Worm (Caenorhabditis elegans) whole organism, young adult: ENCODE measurements around the gene ttr-30.
"Not testable (repeated sequence)": the region's sequence is repeated elsewhere in the genome, so short reads cannot be mapped to it uniquely, and the experiment has no call there.

ENCODE experiments used
- B0035.1 ChIP-seq: sonication (generic microtip); optimal IDR thresholded peaks from 2 replicates; lab custom pipeline; 2016; ENCODE audit warnings: missing genetic modification characterization, mild to moderate bottlenecking, missing compliant biosample characterization, missing genotype, missing genetic modification reagents
- C06A6.2 ChIP-seq: fragments of 200-800 bp; sonication (Bioruptor generic); conservative IDR thresholded peaks from 2 replicates; pipeline ENCODE4 v1.3.6; 2022; ENCODE audit warnings: missing genetic modification characterization, missing compliant biosample characterization
- C17E4.6 ChIP-seq: fragments of 200-800 bp; sonication (Bioruptor generic); IDR thresholded peaks from 2 replicates; pipeline ENCODE4 v1.3.6; 2022; ENCODE audit warnings: missing genetic modification reagents, missing genetic modification characterization, missing compliant biosample characterization
- F22D6.2 ChIP-seq: sonication (generic microtip); optimal IDR thresholded peaks from 2 replicates; lab custom pipeline; 2016; ENCODE audit warnings: mild to moderate bottlenecking, missing genetic modification characterization, missing compliant biosample characterization
- F23B12.7 ChIP-seq: sonication (generic microtip); optimal IDR thresholded peaks from 2 replicates; lab custom pipeline; 2017; ENCODE audit warnings: missing genetic modification characterization, mild to moderate bottlenecking, missing compliant biosample characterization, antibody characterized with exemption, moderate library complexity; ENCODE audit not compliant: insufficient read depth
- F37B4.10 ChIP-seq: fragments of 200-800 bp; sonication (Bioruptor generic); IDR thresholded peaks from 2 replicates; pipeline ENCODE4 v1.3.6; 2022; ENCODE audit warnings: missing genetic modification characterization, missing compliant biosample characterization
- F39B2.1 ChIP-seq: fragments of 200-800 bp; sonication (Bioruptor generic); IDR thresholded peaks from 2 replicates; pipeline ENCODE4 v1.3.6; 2022; ENCODE audit warnings: missing genetic modification reagents, missing genetic modification characterization, missing compliant biosample characterization
- F57A8.1 ChIP-seq: fragments of 200-800 bp; sonication (Bioruptor generic); optimal IDR thresholded peaks from 2 replicates; lab custom pipeline; 2018; ENCODE audit warnings: mild to moderate bottlenecking, missing genetic modification characterization, moderate library complexity, missing compliant biosample characterization
- Y56A3A.18 ChIP-seq: fragments of 200-800 bp; sonication (Bioruptor generic); IDR thresholded peaks from 2 replicates; pipeline ENCODE4 v1.3.6; 2022; ENCODE audit warnings: missing genetic modification reagents, missing genetic modification characterization, missing compliant biosample characterization
- attf-6 ChIP-seq: fragments of 200-800 bp; sonication (Bioruptor generic); IDR thresholded peaks from 2 replicates; pipeline ENCODE4 v1.3.6; 2022; ENCODE audit warnings: missing genetic modification reagents, missing genetic modification characterization, missing compliant biosample characterization
- cebp-1 ChIP-seq, 2 experiments: fragments of 200-800 bp in 1 of 2; sonication (Bioruptor generic) in 1 of 2; sonication (generic microtip) in 1 of 2; IDR thresholded peaks in 1 of 2; optimal IDR thresholded peaks in 1 of 2; 2 replicates each; pipeline versions ENCODE4 v1.3.6 to Lab custom; 2017 to 2022; ENCODE audit warnings: missing compliant biosample characterization in 2 of 2, missing genetic modification characterization in 2 of 2, mild to moderate bottlenecking in 1 of 2, missing genetic modification reagents in 1 of 2, moderate library complexity in 1 of 2
- ceh-100 ChIP-seq: fragments of 200-800 bp; sonication (Bioruptor generic); IDR thresholded peaks from 2 replicates; pipeline ENCODE4 v1.3.6; 2022; ENCODE audit warnings: missing genetic modification reagents, missing genetic modification characterization, missing compliant biosample characterization
- ceh-58 ChIP-seq: fragments of 200-800 bp; sonication (Bioruptor generic); IDR thresholded peaks from 2 replicates; pipeline ENCODE4 v1.3.6; 2022; ENCODE audit warnings: missing genetic modification characterization, missing compliant biosample characterization
- chd-7 ChIP-seq: sonication (generic microtip); optimal IDR thresholded peaks from 2 replicates; lab custom pipeline; 2016; ENCODE audit warnings: mild to moderate bottlenecking, missing genetic modification characterization, moderate library complexity, missing compliant biosample characterization
- dox-1 ChIP-seq: fragments of 200-800 bp; sonication (Bioruptor generic); IDR thresholded peaks from 2 replicates; pipeline ENCODE4 v1.3.6; 2022; ENCODE audit warnings: missing genetic modification reagents, missing genetic modification characterization, missing compliant biosample characterization
- efl-1 ChIP-seq: fragments of 150-350 bp; optimal IDR thresholded peaks from 2 replicates; lab custom pipeline; 2014; ENCODE audit warnings: missing biosample characterization, missing genetic modification reagents, missing genetic modification characterization
- egl-18 ChIP-seq: fragments of 200-800 bp; sonication (Bioruptor generic); IDR thresholded peaks from 2 replicates; pipeline ENCODE4 v1.3.6; 2022; ENCODE audit warnings: missing genetic modification reagents, missing genetic modification characterization, missing compliant biosample characterization
- gei-17 ChIP-seq: fragments of 200-800 bp; sonication (Bioruptor generic); optimal IDR thresholded peaks from 2 replicates; lab custom pipeline; 2018; ENCODE audit warnings: mild to moderate bottlenecking, missing genetic modification characterization, missing compliant biosample characterization
- him-1 ChIP-seq: sonication (generic microtip); optimal IDR thresholded peaks from 2 replicates; lab custom pipeline; 2016; ENCODE audit warnings: missing genotype, missing genetic modification reagents, missing genetic modification characterization, missing compliant biosample characterization
- hrde-1 ChIP-seq: sonication (generic microtip); optimal IDR thresholded peaks from 2 replicates; lab custom pipeline; 2016; ENCODE audit warnings: missing genetic modification characterization, mild to moderate bottlenecking, missing compliant biosample characterization, moderate library complexity, missing genotype, missing genetic modification reagents, borderline replicate concordance
- lin-26 ChIP-seq: fragments of 200-800 bp; sonication (Bioruptor generic); IDR thresholded peaks from 2 replicates; pipeline ENCODE4 v1.3.6; 2022; ENCODE audit warnings: missing genetic modification reagents, missing genetic modification characterization, missing compliant biosample characterization
- lin-35 ChIP-seq, 3 experiments: fragments of 150-350 bp in 2 of 3; sonication (generic microtip) in 1 of 3; optimal IDR thresholded peaks; 2 replicates each; lab custom pipeline; 2014 to 2018; ENCODE audit warnings: missing biosample characterization in 3 of 3, missing genetic modification characterization in 3 of 3, missing genetic modification reagents in 3 of 3
- nfya-1 ChIP-seq: sonication (generic microtip); optimal IDR thresholded peaks from 2 replicates; lab custom pipeline; 2017; ENCODE audit warnings: antibody characterized with exemption, missing compliant biosample characterization, missing genetic modification characterization, borderline replicate concordance; ENCODE audit not compliant: insufficient read depth
- nfya-2 ChIP-seq: fragments of 200-800 bp; sonication (Bioruptor generic); IDR thresholded peaks from 2 replicates; pipeline ENCODE4 v1.3.6; 2022; ENCODE audit warnings: missing genetic modification reagents, missing genetic modification characterization, missing compliant biosample characterization
- nhr-120 ChIP-seq: fragments of 200-800 bp; sonication (Bioruptor generic); IDR thresholded peaks from 2 replicates; pipeline ENCODE4 v1.3.6; 2022; ENCODE audit warnings: missing genetic modification characterization, missing compliant biosample characterization
- nhr-80 ChIP-seq: sonication (generic microtip); optimal IDR thresholded peaks from 2 replicates; lab custom pipeline; 2016; ENCODE audit warnings: missing genetic modification characterization, missing compliant biosample characterization
- pbrm-1 ChIP-seq: fragments of 200-800 bp; sonication (Bioruptor generic); IDR thresholded peaks from 2 replicates; pipeline ENCODE4 v1.3.6; 2022; ENCODE audit warnings: missing genetic modification reagents, missing genetic modification characterization, missing compliant biosample characterization
- pha-4 ChIP-seq: fragments of 150-350 bp; sonication (generic microtip); optimal IDR thresholded peaks from 2 replicates; lab custom pipeline; 2014; ENCODE audit warnings: missing biosample characterization, missing genetic modification reagents, missing genetic modification characterization
- snpc-1.3 ChIP-seq: sonication (generic microtip); optimal IDR thresholded peaks from 2 replicates; lab custom pipeline; 2017; ENCODE audit warnings: missing genetic modification characterization, mild to moderate bottlenecking, missing compliant biosample characterization, antibody characterized with exemption, moderate library complexity, missing genotype, missing genetic modification reagents; ENCODE audit not compliant: insufficient read depth
- ztf-25 ChIP-seq: fragments of 200-800 bp; sonication (Bioruptor generic); IDR thresholded peaks from 2 replicates; pipeline ENCODE4 v1.3.6; 2022; ENCODE audit warnings: missing genetic modification reagents, missing genetic modification characterization, missing compliant biosample characterization
- ztf-26 ChIP-seq: sonication (generic microtip); optimal IDR thresholded peaks from 2 replicates; lab custom pipeline; 2017; ENCODE audit warnings: missing genetic modification characterization, missing compliant biosample characterization

Gene ttr-30

ce11 chrX:7340915-7341559, 10.3 kb downstream of the ttr-30 start, which contains the start of gene C07D8.6 (continued):
- TF ChIP-seq ceh-58 (GFP tag; lab: Robert Waterston, UW), result no peak
- TF ChIP-seq gei-17, result no peak
- TF ChIP-seq B0035.1 (tag; lab: Kevin White, UChicago), result no peak
- TF ChIP-seq, all 124 proteins: peak for 8

- TF ChIP-seq ztf-25 (GFP tag; lab: Robert Waterston, UW) (no peak), F37B4.10 (GFP tag; lab: Robert Waterston, UW) (no peak), snpc-1.3 (tag; lab: Kevin White, UChicago) (no peak), dox-1 (GFP tag; lab: Robert Waterston, UW) (no peak), nhr-80 (tag; lab: Kevin White, UChicago) (peak; percentile 19), nfya-2 (GFP tag; lab: Robert Waterston, UW) (no peak)
These were observed 12.5 kb downstream of the ttr-30 start for ce11 chrX:7343218-7343617.

ce11 chrX:7343747-7344146, 13.0 kb downstream of the ttr-30 start, which contains the start of gene C07D8.5:
TSS of gene C07D8.5 (plus strand) at chrX:7344047.
- TF ChIP-seq F39B2.1 (GFP tag; lab: Robert Waterston, UW) (no peak), cebp-1 (GFP tag; IDR thresholded peaks at IDR 0.05; lab: Robert Waterston, UW) (no peak), cebp-1 (tag; optimal IDR thresholded peaks at IDR 0.05; lab: Kevin White, UChicago) (no peak), ceh-100 (GFP tag; lab: Robert Waterston, UW) (no peak), nhr-120 (GFP tag; lab: Robert Waterston, UW) (no peak)

ce11 chrX:7365267-7365666, 34.5 kb downstream of the ttr-30 start, which contains the start of gene C56G3.2:
TSS of gene C56G3.2 (plus strand) at chrX:7365567.
- not testable (repeated sequence) for TF ChIP-seq nfya-1; ztf-26; nhr-120 (GFP tag; lab: Robert Waterston, UW)

ce11 chrX:7369770-7370169, 39.0 kb downstream of the ttr-30 start:
- no peak for TF ChIP-seq F57A8.1 (GFP tag; lab: Kevin White, UChicago)
- TF ChIP-seq F23B12.7, result no peak
- TF ChIP-seq lin-26 (GFP tag; lab: Robert Waterston, UW), result no peak
- TF ChIP-seq pbrm-1 (GFP tag; lab: Robert Waterston, UW), result no peak
- TF ChIP-seq F22D6.2 (tag; lab: Kevin White, UChicago), result no peak
- TF ChIP-seq him-1, result no peak
- no peak for TF ChIP-seq attf-6 (GFP tag; lab: Robert Waterston, UW)
- no peak for TF ChIP-seq Y56A3A.18 (GFP tag; lab: Robert Waterston, UW)
- no peak for TF ChIP-seq nhr-80 (tag; lab: Kevin White, UChicago)
- TF ChIP-seq egl-18, result no peak
- TF ChIP-seq pha-4 (tag; lab: Kevin White, UChicago), result no peak
- no peak for TF ChIP-seq lin-35 (GFP tag; optimal IDR thresholded peaks at IDR 0.05; lab: Kevin White, UChicago)
- TF ChIP-seq efl-1, result no peak
- no peak for TF ChIP-seq C17E4.6
- TF ChIP-seq C06A6.2, result no peak
- no peak for TF ChIP-seq hrde-1 (tag; lab: Kevin White, UChicago)
- no peak for TF ChIP-seq chd-7 (tag; lab: Kevin White, UChicago)
- TF ChIP-seq, all 124 proteins: peak for 0
